Fruit fly (Drosophila melanogaster) whole organism, embryonic: Measurements from ENCODE around the gene CG1910.

ENCODE experiments used
- Ada2b ChIP-seq: fragments of 200-800 bp; sonication (Bioruptor generic); IDR thresholded peaks from 2 replicates; pipeline ENCODE4 v1.3.6; 2022; ENCODE audit warnings: missing biosample characterization, missing genetic modification characterization
- Atf-2 ChIP-seq: fragments of 200-800 bp; sonication (Bioruptor generic); optimal IDR thresholded peaks from 2 replicates; lab custom pipeline; 2016; ENCODE audit warnings: missing biosample characterization, missing genetic modification characterization
- CG10462 ChIP-seq: fragments of 200-800 bp; sonication (Bioruptor generic); optimal IDR thresholded peaks from 2 replicates; lab custom pipeline; 2016; ENCODE audit warnings: missing biosample characterization, missing genetic modification characterization
- CG10979 ChIP-seq: fragments of 200-800 bp; sonication (Bioruptor generic); optimal IDR thresholded peaks from 2 replicates; lab custom pipeline; 2018; ENCODE audit warnings: missing biosample characterization, mild to moderate bottlenecking, missing genetic modification characterization, moderate library complexity
- CG11093 ChIP-seq: fragments of 200-800 bp; sonication (Bioruptor generic); IDR thresholded peaks from 3 replicates; pipeline ENCODE4 v1.3.6; 2022; ENCODE audit warnings: missing biosample characterization, missing genetic modification characterization
- CG11456 ChIP-seq: fragments of 200-800 bp; sonication (Bioruptor generic); IDR thresholded peaks from 3 replicates; pipeline ENCODE4 v1.3.6; 2022; ENCODE audit warnings: missing biosample characterization, missing genetic modification characterization
- CG11560 ChIP-seq: fragments of 200-800 bp; sonication (Bioruptor generic); IDR thresholded peaks from 3 replicates; pipeline ENCODE4 v1.3.6; 2022; ENCODE audit warnings: missing biosample characterization, missing genetic modification characterization
- CG12104 ChIP-seq: fragments of 200-800 bp; sonication (Bioruptor generic); optimal IDR thresholded peaks from 3 replicates; lab custom pipeline; 2016; ENCODE audit warnings: missing biosample characterization, missing genetic modification characterization
- CG16813 ChIP-seq: fragments of 200-800 bp; sonication (Bioruptor generic); IDR thresholded peaks from 3 replicates; pipeline ENCODE4 v1.3.6; 2022; ENCODE audit warnings: missing biosample characterization, missing genetic modification characterization; ENCODE audit not compliant: partially characterized antibody
- CG17186 ChIP-seq: fragments of 200-800 bp; sonication (Bioruptor generic); optimal IDR thresholded peaks from 3 replicates; lab custom pipeline; 2017; ENCODE audit warnings: missing biosample characterization, missing genetic modification reagents, missing genetic modification characterization
- CG17361 ChIP-seq: fragments of 200-800 bp; sonication (Bioruptor generic); IDR thresholded peaks from 3 replicates; pipeline ENCODE4 v1.3.6; 2022; ENCODE audit warnings: missing biosample characterization, missing genetic modification characterization
- CG18011 ChIP-seq: fragments of 200-800 bp; sonication (Bioruptor generic); optimal IDR thresholded peaks from 2 replicates; lab custom pipeline; 2017; ENCODE audit warnings: missing biosample characterization, missing genetic modification characterization, mild to moderate bottlenecking, moderate library complexity, missing genotype
- CG1832 ChIP-seq: fragments of 200-800 bp; sonication (Bioruptor generic); optimal IDR thresholded peaks from 2 replicates; lab custom pipeline; 2017; ENCODE audit warnings: missing biosample characterization, mild to moderate bottlenecking, missing genetic modification characterization, inconsistent platforms
- CG32772 ChIP-seq: fragments of 200-800 bp; sonication (Bioruptor generic); IDR thresholded peaks from 2 replicates; pipeline ENCODE4 v1.3.6; 2022; ENCODE audit warnings: missing biosample characterization, missing genetic modification characterization
- CG4360 ChIP-seq: fragments of 200-800 bp; sonication (Bioruptor generic); IDR thresholded peaks from 2 replicates; pipeline ENCODE4 v1.3.6; 2022; ENCODE audit warnings: missing biosample characterization, missing genetic modification characterization
- CG5953 ChIP-seq: fragments of 200-800 bp; sonication (Bioruptor generic); IDR thresholded peaks from 2 replicates; pipeline ENCODE4 v1.3.6; 2022; ENCODE audit warnings: missing biosample characterization, missing genetic modification characterization
- CG6689 ChIP-seq: fragments of 200-800 bp; sonication (Bioruptor generic); IDR thresholded peaks from 2 replicates; pipeline ENCODE4 v1.3.6; 2022; ENCODE audit warnings: missing biosample characterization, missing genetic modification characterization
- CG9609 ChIP-seq: fragments of 200-800 bp; sonication (Bioruptor generic); optimal IDR thresholded peaks from 3 replicates; lab custom pipeline; 2016; ENCODE audit warnings: missing biosample characterization, missing genetic modification characterization
- CG9876 ChIP-seq: fragments of 200-800 bp; sonication (Bioruptor generic); optimal IDR thresholded peaks from 2 replicates; lab custom pipeline; 2016; ENCODE audit warnings: missing biosample characterization, missing genetic modification characterization
- D19A ChIP-seq: fragments of 200-800 bp; optimal IDR thresholded peaks from 3 replicates; lab custom pipeline; 2019; ENCODE audit warnings: missing biosample characterization, mild to moderate bottlenecking, missing genetic modification characterization, moderate library complexity
- Dfd ChIP-seq, 2 experiments: fragments of >200 bp; optimal IDR thresholded peaks; 2 replicates each; lab custom pipeline; 2017; ENCODE audit warnings: missing biosample characterization in 2 of 2, missing genetic modification characterization in 2 of 2
- Dip3 ChIP-seq: fragments of 200-800 bp; sonication (Bioruptor generic); optimal IDR thresholded peaks from 3 replicates; lab custom pipeline; 2016; ENCODE audit warnings: missing biosample characterization, missing genetic modification characterization
- Doc3 ChIP-seq: fragments of 200-800 bp; sonication (Bioruptor generic); IDR thresholded peaks from 3 replicates; pipeline ENCODE4 v1.3.6; 2022; ENCODE audit warnings: missing biosample characterization, missing genetic modification characterization; ENCODE audit not compliant: partially characterized antibody
- Drgx ChIP-seq: fragments of 200-800 bp; sonication (Bioruptor generic); IDR thresholded peaks from 2 replicates; pipeline ENCODE4 v1.3.6; 2022; ENCODE audit warnings: missing biosample characterization, missing genetic modification characterization
- Ets65A ChIP-seq: fragments of 200-800 bp; sonication (Bioruptor generic); peaks from one replicate; lab custom pipeline; 2016; ENCODE audit warnings: missing biosample characterization, missing genetic modification characterization
- Gsc ChIP-seq: fragments of 200-800 bp; sonication (Bioruptor generic); IDR thresholded peaks from 2 replicates; pipeline ENCODE4 v1.3.6; 2022; ENCODE audit warnings: missing biosample characterization, missing genetic modification characterization
- Hr78 ChIP-seq, 2 experiments: fragments of 200-800 bp in 1 of 2; fragments of >200 bp in 1 of 2; sonication (Bioruptor generic) in 1 of 2; optimal IDR thresholded peaks; 2 replicates each; lab custom pipeline; 2017 to 2019; ENCODE audit warnings: missing biosample characterization in 2 of 2, missing genetic modification characterization in 2 of 2, mild to moderate bottlenecking in 1 of 2, moderate library complexity in 1 of 2
- MBD-R2 ChIP-seq: fragments of 200-800 bp; sonication (Bioruptor generic); IDR thresholded peaks from 2 replicates; pipeline ENCODE4 v1.3.6; 2022; ENCODE audit warnings: missing biosample characterization, missing genetic modification characterization
- MESR4 ChIP-seq: fragments of 200-800 bp; sonication (Bioruptor generic); optimal IDR thresholded peaks from 2 replicates; lab custom pipeline; 2018; ENCODE audit warnings: missing biosample characterization, mild to moderate bottlenecking, missing genetic modification characterization, moderate library complexity
- NK7.1 ChIP-seq: fragments of 200-800 bp; sonication (Bioruptor generic); optimal IDR thresholded peaks from 3 replicates; lab custom pipeline; 2016; ENCODE audit warnings: missing biosample characterization, missing genetic modification characterization
- Nf-YB ChIP-seq: fragments of 200-800 bp; sonication (Bioruptor generic); optimal IDR thresholded peaks from 3 replicates; lab custom pipeline; 2019; ENCODE audit warnings: missing biosample characterization, mild to moderate bottlenecking, missing genetic modification characterization, moderate library complexity
- Ptx1 ChIP-seq: fragments of 200-800 bp; sonication (Bioruptor generic); IDR thresholded peaks from 2 replicates; pipeline ENCODE4 v1.3.6; 2022; ENCODE audit warnings: missing biosample characterization, missing genetic modification characterization
- Rx ChIP-seq: fragments of 200-800 bp; sonication (Bioruptor generic); IDR thresholded peaks from 2 replicates; pipeline ENCODE4 v1.3.6; 2022; ENCODE audit warnings: missing biosample characterization, missing genetic modification characterization
- ato ChIP-seq: fragments of 200-800 bp; sonication (Bioruptor generic); IDR thresholded peaks from 2 replicates; pipeline ENCODE4 v1.3.6; 2022; ENCODE audit warnings: missing biosample characterization, missing genetic modification characterization; ENCODE audit not compliant: partially characterized antibody
- dati ChIP-seq: fragments of 200-800 bp; sonication (Bioruptor generic); IDR thresholded peaks from 2 replicates; pipeline ENCODE4 v1.3.6; 2022; ENCODE audit warnings: missing biosample characterization, missing genetic modification characterization
- fru ChIP-seq: fragments of >200 bp; optimal IDR thresholded peaks from 2 replicates; lab custom pipeline; 2017
- gce ChIP-seq: fragments of 200-800 bp; sonication (Bioruptor generic); IDR thresholded peaks from 3 replicates; pipeline ENCODE4 v1.3.6; 2022; ENCODE audit warnings: missing biosample characterization, missing genetic modification characterization
- gcm2 ChIP-seq: fragments of 200-800 bp; sonication (Bioruptor generic); optimal IDR thresholded peaks from 2 replicates; lab custom pipeline; 2016; ENCODE audit warnings: missing biosample characterization, missing genetic modification characterization
- gem ChIP-seq: fragments of 200-800 bp; sonication (Bioruptor generic); optimal IDR thresholded peaks from 2 replicates; lab custom pipeline; 2019; ENCODE audit warnings: missing biosample characterization, mild to moderate bottlenecking, missing genetic modification characterization, moderate library complexity
- gfzf ChIP-seq: fragments of 200-800 bp; sonication (Bioruptor generic); optimal IDR thresholded peaks from 2 replicates; lab custom pipeline; 2016; ENCODE audit warnings: missing biosample characterization, mild to moderate bottlenecking, missing genetic modification characterization, moderate library complexity
- kni ChIP-seq: fragments of 200-800 bp; sonication (Bioruptor generic); optimal IDR thresholded peaks from 3 replicates; lab custom pipeline; 2017; ENCODE audit warnings: mild to moderate bottlenecking, missing biosample characterization, missing genetic modification reagents, missing genetic modification characterization
- repo ChIP-seq: fragments of 200-800 bp; sonication (Bioruptor generic); optimal IDR thresholded peaks from 2 replicates; lab custom pipeline; 2016; ENCODE audit warnings: missing biosample characterization, missing genetic modification characterization
- rib ChIP-seq: fragments of 200-800 bp; sonication (Bioruptor generic); IDR thresholded peaks from 2 replicates; pipeline ENCODE4 v1.3.6; 2022; ENCODE audit warnings: missing biosample characterization, missing genetic modification characterization
- sens ChIP-seq: fragments of 200-800 bp; sonication (Bioruptor generic); peaks from one replicate; lab custom pipeline; 2016; ENCODE audit warnings: missing biosample characterization, missing genetic modification characterization
- twi ChIP-seq: fragments of 200-800 bp; optimal IDR thresholded peaks from 2 replicates; lab custom pipeline; 2019; ENCODE audit warnings: missing biosample characterization, mild to moderate bottlenecking, missing genetic modification characterization, moderate library complexity
- wek ChIP-seq: fragments of 200-800 bp; sonication (Bioruptor generic); optimal IDR thresholded peaks from 3 replicates; lab custom pipeline; 2018; ENCODE audit warnings: missing biosample characterization, mild to moderate bottlenecking, missing genetic modification characterization, moderate library complexity
- wor ChIP-seq: fragments of 200-800 bp; sonication (Bioruptor generic); IDR thresholded peaks from 2 replicates; pipeline ENCODE4 v1.3.6; 2022; ENCODE audit warnings: missing biosample characterization, missing genetic modification characterization

CG1910 gene

dm6 chr3R:31724580-31725320, 22.7 kb upstream of the CG1910 start (continued):
- TF ChIP-seq CG12104 (GFP tag; lab: Kevin White, UChicago), result no peak
- TF ChIP-seq, all 482 proteins: peak for 83

DNA sequence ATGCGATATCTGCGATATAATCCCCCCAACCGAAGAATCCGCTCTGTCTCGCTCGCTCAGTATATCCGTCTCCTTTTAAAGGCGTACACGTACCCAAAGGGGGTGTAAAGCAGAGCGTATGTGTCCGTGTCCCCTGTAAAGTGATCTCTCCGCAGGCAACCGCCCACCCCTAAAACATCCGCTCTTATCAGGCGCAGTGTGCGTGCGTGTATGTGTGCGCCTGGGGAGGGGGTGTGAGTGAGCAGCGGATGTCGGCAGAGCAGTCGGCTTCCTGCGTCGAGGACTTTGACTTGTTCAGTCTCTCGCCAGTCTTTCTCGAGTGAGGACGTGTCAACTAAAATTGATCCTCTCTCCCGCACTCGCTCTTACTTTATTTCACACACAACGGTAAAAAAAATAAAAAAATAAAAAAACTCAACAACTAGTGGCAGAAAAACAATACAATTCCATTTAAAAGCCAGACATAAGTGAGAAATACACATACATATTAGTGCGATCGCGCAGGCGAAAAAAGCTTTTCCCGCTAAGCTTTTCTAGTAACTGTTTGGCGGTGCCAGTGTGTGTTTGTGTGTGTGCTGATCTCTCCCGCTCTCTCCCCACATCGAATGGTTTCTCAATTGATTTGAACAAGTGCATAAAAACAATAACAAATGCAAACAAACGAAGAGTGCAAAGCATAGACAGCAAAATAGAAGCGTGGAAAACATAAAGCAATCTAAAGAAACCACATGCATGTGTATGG, 21.8 kb upstream of the CG1910 start:
- no peak for TF ChIP-seq D19A (tag; lab: Kevin White, UChicago)
- TF ChIP-seq Rx (GFP tag; lab: Robert Waterston, UW), result no peak
- TF ChIP-seq Ets65A (GFP tag; lab: Kevin White, UChicago), result peak; percentile 36
- no peak for TF ChIP-seq gcm2 (GFP tag; lab: Kevin White, UChicago)
- no peak for TF ChIP-seq gfzf (GFP tag; lab: Kevin White, UChicago)
- peak; percentile 59; the same call in 1 of the 2 replicates for TF ChIP-seq CG4360 (GFP tag; lab: Robert Waterston, UW)
- no peak for TF ChIP-seq CG9609 (GFP tag; lab: Kevin White, UChicago)
- TF ChIP-seq Drgx (GFP tag; lab: Robert Waterston, UW), result 0 out of 2 replicates have a peak, but pooled peaks have one; percentile 5
- TF ChIP-seq CG6689, result no peak
- TF ChIP-seq CG1832, result peak; percentile 76
- no peak for TF ChIP-seq NK7.1
- no peak for TF ChIP-seq Dfd (GFP tag; optimal IDR thresholded peaks at IDR 0.05; lab: Kevin White, UChicago)
- TF ChIP-seq repo (GFP tag; lab: Kevin White, UChicago), result no peak
- TF ChIP-seq fru (lab: Kevin White, UChicago), result no peak
- no peak for TF ChIP-seq CG11456 (GFP tag; lab: Robert Waterston, UW)
- TF ChIP-seq MESR4 (GFP tag; lab: Kevin White, UChicago), result no peak
- TF ChIP-seq kni (GFP tag; lab: Kevin White, UChicago), result peak; percentile 67
- no peak for TF ChIP-seq Atf-2 (GFP tag; lab: Kevin White, UChicago)
- no peak for TF ChIP-seq Nf-YB (GFP tag; lab: Kevin White, UChicago)
- peak; percentile 20 for TF ChIP-seq twi (tag; lab: Kevin White, UChicago)
- no peak for TF ChIP-seq Dip3 (GFP tag; lab: Kevin White, UChicago)
- TF ChIP-seq CG10462 (GFP tag; lab: Kevin White, UChicago), result peak; percentile 9
- no peak for TF ChIP-seq Ptx1 (GFP tag; lab: Robert Waterston, UW)
- no peak for TF ChIP-seq Ada2b (GFP tag; lab: Robert Waterston, UW)
- TF ChIP-seq CG18011, result no peak
- no peak for TF ChIP-seq CG5953
- TF ChIP-seq wek (GFP tag; lab: Kevin White, UChicago), result no peak
- TF ChIP-seq CG16813, result peak; percentile 37; the same call in 2 of the 3 replicates
- TF ChIP-seq CG10979 (tag; lab: Kevin White, UChicago), result no peak
- no peak for TF ChIP-seq CG9876 (GFP tag; lab: Kevin White, UChicago)
- no peak for TF ChIP-seq wor
- no peak for TF ChIP-seq CG11093
- TF ChIP-seq Hr78 (GFP tag; optimal IDR thresholded peaks at IDR 0.05; lab: Kevin White, UChicago), result no peak
- TF ChIP-seq CG11560 (tag; lab: Robert Waterston, UW), result no peak
- TF ChIP-seq gem, result no peak
- 0 out of 3 replicates have a peak, but pooled peaks have one; percentile 31 for TF ChIP-seq gce
- TF ChIP-seq ato (GFP tag; lab: Robert Waterston, UW), result no peak
- no peak for TF ChIP-seq dati (GFP tag; lab: Robert Waterston, UW)
- TF ChIP-seq sens (GFP tag; lab: Kevin White, UChicago), result peak; percentile 65
- no peak for TF ChIP-seq CG17361 (GFP tag; lab: Robert Waterston, UW)
- TF ChIP-seq CG17186 (GFP tag; lab: Kevin White, UChicago), result no peak
- TF ChIP-seq rib (GFP tag; lab: Robert Waterston, UW), result peak; percentile 37; the same call in 1 of the 2 replicates
- 0 out of 2 replicates have a peak, but pooled peaks have one; percentile 9 for TF ChIP-seq MBD-R2
- no peak for TF ChIP-seq Doc3
- TF ChIP-seq Gsc, result no peak
- TF ChIP-seq CG32772 (GFP tag; lab: Robert Waterston, UW), result peak; percentile 31; the same call in 1 of the 2 replicates
